Worm (Caenorhabditis elegans) whole organism, late embryonic: ENCODE data around the gene snrp-200.

Experiments used
- F13H6.1 ChIP-seq: sonication (generic microtip); optimal IDR thresholded peaks from 2 replicates; lab custom pipeline; 2016; ENCODE audit warnings: missing genetic modification characterization, missing compliant biosample characterization
- K09A11.1 ChIP-seq: sonication (generic microtip); optimal IDR thresholded peaks from 2 replicates; lab custom pipeline; 2017; ENCODE audit warnings: antibody characterized with exemption, mild to moderate bottlenecking, missing genetic modification characterization, missing compliant biosample characterization; ENCODE audit not compliant: insufficient read depth
- ama-1 ChIP-seq: fragments of 150-350 bp; optimal IDR thresholded peaks from 2 replicates; lab custom pipeline; 2014
- ceh-18 ChIP-seq: sonication (generic microtip); optimal IDR thresholded peaks from 2 replicates; lab custom pipeline; 2016; ENCODE audit warnings: missing genetic modification characterization, missing compliant biosample characterization
- ceh-19 ChIP-seq: fragments of 200-800 bp; sonication (Bioruptor generic); optimal IDR thresholded peaks from 2 replicates; lab custom pipeline; 2018; ENCODE audit warnings: mild to moderate bottlenecking, missing genetic modification characterization, missing compliant biosample characterization
- ceh-2 ChIP-seq: sonication (generic microtip); optimal IDR thresholded peaks from 2 replicates; lab custom pipeline; 2016; ENCODE audit warnings: missing genotype, missing genetic modification characterization, missing compliant biosample characterization
- ceh-34 ChIP-seq: sonication (generic microtip); optimal IDR thresholded peaks from 2 replicates; lab custom pipeline; 2016; ENCODE audit warnings: mild to moderate bottlenecking, missing genetic modification characterization, missing compliant biosample characterization
- ceh-45 ChIP-seq: fragments of 200-800 bp; sonication (Bioruptor generic); IDR thresholded peaks from 2 replicates; pipeline ENCODE4 v1.3.6; 2022; ENCODE audit warnings: missing genetic modification reagents, missing genetic modification characterization, missing compliant biosample characterization
- ceh-6 ChIP-seq: fragments of 200-800 bp; sonication (Bioruptor generic); optimal IDR thresholded peaks from 2 replicates; lab custom pipeline; 2018; ENCODE audit warnings: mild to moderate bottlenecking, missing genetic modification characterization, missing compliant biosample characterization
- che-1 ChIP-seq: sonication (generic microtip); optimal IDR thresholded peaks from 2 replicates; lab custom pipeline; 2016; ENCODE audit warnings: mild to moderate bottlenecking, missing genetic modification characterization, missing compliant biosample characterization
- dmd-4 ChIP-seq: sonication (generic microtip); optimal IDR thresholded peaks from 2 replicates; lab custom pipeline; 2016; ENCODE audit warnings: borderline replicate concordance, missing genetic modification characterization, missing compliant biosample characterization
- elt-2 ChIP-seq: sonication (generic microtip); optimal IDR thresholded peaks from 2 replicates; lab custom pipeline; 2016; ENCODE audit warnings: missing genetic modification reagents, missing genetic modification characterization, missing compliant biosample characterization
- elt-4 ChIP-seq: sonication (generic microtip); optimal IDR thresholded peaks from 2 replicates; lab custom pipeline; 2016; ENCODE audit warnings: missing genetic modification characterization, missing compliant biosample characterization
- ets-4 ChIP-seq: sonication (generic microtip); optimal IDR thresholded peaks from 2 replicates; lab custom pipeline; 2016; ENCODE audit warnings: missing genetic modification characterization, missing compliant biosample characterization
- fax-1 ChIP-seq: sonication (generic microtip); optimal IDR thresholded peaks from 2 replicates; lab custom pipeline; 2016; ENCODE audit warnings: missing genotype, missing genetic modification characterization, missing compliant biosample characterization
- fkh-10 ChIP-seq: fragments of 150-350 bp; optimal IDR thresholded peaks from 2 replicates; lab custom pipeline; 2014; ENCODE audit warnings: missing biosample characterization, missing genetic modification reagents, missing genetic modification characterization
- hlh-30 ChIP-seq: sonication (generic microtip); optimal IDR thresholded peaks from 2 replicates; lab custom pipeline; 2017; ENCODE audit warnings: antibody characterized with exemption, missing genetic modification characterization, missing compliant biosample characterization; ENCODE audit not compliant: insufficient read depth
- hlh-6 ChIP-seq: sonication (generic microtip); optimal IDR thresholded peaks from 2 replicates; lab custom pipeline; 2016; ENCODE audit warnings: missing genotype, missing genetic modification characterization, missing compliant biosample characterization
- hlh-8 ChIP-seq: sonication (generic microtip); optimal IDR thresholded peaks from 2 replicates; lab custom pipeline; 2016; ENCODE audit warnings: missing genotype, missing genetic modification characterization, missing compliant biosample characterization
- lim-6 ChIP-seq: sonication (generic microtip); optimal IDR thresholded peaks from 2 replicates; lab custom pipeline; 2016; ENCODE audit warnings: missing genetic modification characterization, missing compliant biosample characterization
- mec-3 ChIP-seq: sonication (generic microtip); optimal IDR thresholded peaks from 2 replicates; lab custom pipeline; 2016; ENCODE audit warnings: borderline replicate concordance, missing genetic modification characterization, missing compliant biosample characterization
- nfya-1 ChIP-seq: sonication (generic microtip); optimal IDR thresholded peaks from 2 replicates; lab custom pipeline; 2017; ENCODE audit warnings: missing genetic modification characterization, mild to moderate bottlenecking, missing compliant biosample characterization, antibody characterized with exemption, moderate library complexity
- nhr-11 ChIP-seq: fragments of 150-350 bp; optimal IDR thresholded peaks from 2 replicates; lab custom pipeline; 2014; ENCODE audit warnings: missing biosample characterization, missing genetic modification characterization
- nhr-232 ChIP-seq: sonication (generic microtip); optimal IDR thresholded peaks from 2 replicates; lab custom pipeline; 2016; ENCODE audit warnings: missing genetic modification characterization, missing compliant biosample characterization
- pag-3 ChIP-seq: sonication (generic microtip); optimal IDR thresholded peaks from 2 replicates; lab custom pipeline; 2016; ENCODE audit warnings: missing compliant biosample characterization, missing genetic modification characterization, borderline replicate concordance
- pha-2 ChIP-seq: sonication (generic microtip); optimal IDR thresholded peaks from 2 replicates; lab custom pipeline; 2017; ENCODE audit warnings: mild to moderate bottlenecking, missing genetic modification characterization, missing compliant biosample characterization
- pha-4 ChIP-seq: fragments of 150-350 bp; optimal IDR thresholded peaks from 2 replicates; lab custom pipeline; 2018; ENCODE audit warnings: missing biosample characterization, missing genetic modification reagents, missing genetic modification characterization
- pqm-1 ChIP-seq: sonication (generic microtip); optimal IDR thresholded peaks from 2 replicates; lab custom pipeline; 2016; ENCODE audit warnings: missing genetic modification characterization, missing compliant biosample characterization
- pros-1 ChIP-seq: fragments of 150-350 bp; optimal IDR thresholded peaks from 2 replicates; lab custom pipeline; 2014; ENCODE audit warnings: missing biosample characterization, missing genetic modification reagents, missing genetic modification characterization
- ref-2 ChIP-seq: sonication (generic microtip); optimal IDR thresholded peaks from 2 replicates; lab custom pipeline; 2016; ENCODE audit warnings: missing genetic modification characterization, missing compliant biosample characterization
- rnt-1 ChIP-seq: sonication (generic microtip); optimal IDR thresholded peaks from 2 replicates; lab custom pipeline; 2016; ENCODE audit warnings: missing genetic modification characterization, missing compliant biosample characterization
- sox-4 ChIP-seq: sonication (generic microtip); optimal IDR thresholded peaks from 2 replicates; lab custom pipeline; 2017; ENCODE audit warnings: mild to moderate bottlenecking, missing genetic modification characterization, inconsistent platforms, missing compliant biosample characterization
- syd-9 ChIP-seq: sonication (generic microtip); optimal IDR thresholded peaks from 2 replicates; lab custom pipeline; 2016; ENCODE audit warnings: mild to moderate bottlenecking, missing genetic modification characterization, moderate library complexity, missing compliant biosample characterization
- tbx-2 ChIP-seq: sonication (generic microtip); optimal IDR thresholded peaks from 2 replicates; lab custom pipeline; 2016; ENCODE audit warnings: missing genetic modification characterization, missing compliant biosample characterization
- tbx-7 ChIP-seq: sonication (generic microtip); optimal IDR thresholded peaks from 2 replicates; lab custom pipeline; 2016; ENCODE audit warnings: missing genotype, missing genetic modification characterization, missing compliant biosample characterization
- ttx-3 ChIP-seq: sonication (generic microtip); optimal IDR thresholded peaks from 2 replicates; lab custom pipeline; 2016; ENCODE audit warnings: missing genetic modification reagents, missing genetic modification characterization, missing compliant biosample characterization
- unc-3 ChIP-seq, 2 experiments: fragments of 200-800 bp in 1 of 2; sonication (Bioruptor generic) in 1 of 2; sonication (generic microtip) in 1 of 2; conservative IDR thresholded peaks in 1 of 2; optimal IDR thresholded peaks in 1 of 2; 2 replicates each; pipeline versions ENCODE4 v1.3.6 to Lab custom; 2016 to 2022; ENCODE audit warnings: missing compliant biosample characterization in 2 of 2, missing genetic modification characterization in 2 of 2, missing genetic modification reagents in 1 of 2
- unc-42 ChIP-seq: sonication (generic microtip); optimal IDR thresholded peaks from 2 replicates; lab custom pipeline; 2016; ENCODE audit warnings: missing genotype, missing genetic modification characterization, missing compliant biosample characterization
- unc-86 ChIP-seq: sonication (generic microtip); optimal IDR thresholded peaks from 2 replicates; lab custom pipeline; 2016; ENCODE audit warnings: missing genetic modification characterization, missing compliant biosample characterization

Gene snrp-200

ce11 chrII:12727871-12728270, 8.8 kb downstream of the snrp-200 start:
- TF ChIP-seq hlh-6, result peak; percentile 83
- no peak for TF ChIP-seq ceh-45 (GFP tag; lab: Robert Waterston, UW)
- no peak for TF ChIP-seq hlh-30 (tag; lab: Kevin White, UChicago)
- TF ChIP-seq ama-1 (lab: Kevin White, UChicago), result no peak
- no peak for TF ChIP-seq elt-2 (tag; lab: Kevin White, UChicago)

- no peak for TF ChIP-seq tbx-2 (tag; lab: Kevin White, UChicago)
- TF ChIP-seq dmd-4, result no peak
- TF ChIP-seq mec-3 (tag; lab: Kevin White, UChicago), result no peak
- no peak for TF ChIP-seq ceh-2
- TF ChIP-seq ref-2 (tag; lab: Kevin White, UChicago), result no peak
- TF ChIP-seq rnt-1, result no peak
- no peak for TF ChIP-seq che-1 (tag; lab: Kevin White, UChicago)
- TF ChIP-seq ttx-3, result no peak
- no peak for TF ChIP-seq ceh-6 (GFP tag; lab: Kevin White, UChicago)
- no peak for TF ChIP-seq syd-9 (tag; lab: Kevin White, UChicago)
- no peak for TF ChIP-seq sox-4 (tag; lab: Kevin White, UChicago)
- TF ChIP-seq fkh-10, result no peak
- TF ChIP-seq pag-3 (tag; lab: Kevin White, UChicago), result no peak
- TF ChIP-seq pha-2 (tag; lab: Kevin White, UChicago), result no peak
- no peak for TF ChIP-seq hlh-6
- no peak for TF ChIP-seq pha-4
- no peak for TF ChIP-seq fax-1 (tag; lab: Kevin White, UChicago)
- TF ChIP-seq nhr-11 (tag; lab: Kevin White, UChicago), result no peak
Measured at ce11 chrII:12726704-12727103, 10.0 kb downstream of the snrp-200 start.

ce11 chrII:12722685-12723287, 13.9 kb downstream of the snrp-200 start:
- TF ChIP-seq fax-1 (tag; lab: Kevin White, UChicago) (no peak), nfya-1 (peak; percentile 90)
- TF ChIP-seq, all 69 proteins: peak for 1

ce11 chrII:12722049-12722448, 14.7 kb downstream of the snrp-200 start:
- no peak for TF ChIP-seq ceh-19
- no peak for TF ChIP-seq unc-42 (tag; lab: Kevin White, UChicago)
- TF ChIP-seq nfya-1, result peak; percentile 96
- no peak for TF ChIP-seq unc-3 (GFP tag; conservative IDR thresholded peaks at IDR 0.05; lab: Robert Waterston, UW)
- no peak for TF ChIP-seq unc-3 (tag; optimal IDR thresholded peaks at IDR 0.05; lab: Kevin White, UChicago)
- TF ChIP-seq nhr-11 (tag; lab: Kevin White, UChicago), result no peak
- TF ChIP-seq ets-4 (tag; lab: Kevin White, UChicago), result no peak

- no peak for TF ChIP-seq pros-1
- no peak for TF ChIP-seq pha-4
- TF ChIP-seq che-1 (tag; lab: Kevin White, UChicago), result no peak
- no peak for TF ChIP-seq ceh-34 (tag; lab: Kevin White, UChicago)
- TF ChIP-seq ttx-3, result no peak
- no peak for TF ChIP-seq nhr-232
- no peak for TF ChIP-seq ceh-18 (tag; lab: Kevin White, UChicago)
- TF ChIP-seq elt-4 (tag; lab: Kevin White, UChicago), result peak; percentile 55
- peak; percentile 90 for TF ChIP-seq hlh-6
- no peak for TF ChIP-seq unc-86 (tag; lab: Kevin White, UChicago)
- TF ChIP-seq K09A11.1 (tag; lab: Kevin White, UChicago), result no peak
- TF ChIP-seq hlh-8, result no peak
- TF ChIP-seq tbx-7 (tag; lab: Kevin White, UChicago), result no peak
- no peak for TF ChIP-seq pqm-1 (tag; lab: Kevin White, UChicago)
- no peak for TF ChIP-seq lim-6 (tag; lab: Kevin White, UChicago)
- TF ChIP-seq F13H6.1 (tag; lab: Kevin White, UChicago), result no peak
Measured at ce11 chrII:12715757-12716350, 20.9 kb downstream of the snrp-200 start.
